Fruit fly (Drosophila melanogaster) whole organism, embryonic: ENCODE results near the gene CG13297.
A peak's percentile ranks its signal among the peaks of the same experiment; 100 is the strongest.

Source experiments
- Atf-2 ChIP-seq: fragments of 200-800 bp; sonication (Bioruptor generic); optimal IDR thresholded peaks from 2 replicates; lab custom pipeline; 2016; ENCODE audit warnings: missing biosample characterization, missing genetic modification characterization
- Atf3 ChIP-seq: fragments of 200-800 bp; sonication (Bioruptor generic); optimal IDR thresholded peaks from 3 replicates; lab custom pipeline; 2016; ENCODE audit warnings: missing biosample characterization, missing genetic modification characterization
- B-H2 ChIP-seq: fragments of 200-800 bp; sonication (Bioruptor generic); optimal IDR thresholded peaks from 2 replicates; lab custom pipeline; 2018; ENCODE audit warnings: missing biosample characterization, mild to moderate bottlenecking, missing genetic modification characterization
- C15 ChIP-seq: fragments of 200-800 bp; sonication (Bioruptor generic); IDR thresholded peaks from 3 replicates; pipeline ENCODE4 v1.3.6; 2022; ENCODE audit warnings: missing biosample characterization, missing genetic modification characterization
- CG11085 ChIP-seq: fragments of 200-800 bp; sonication (Bioruptor generic); IDR thresholded peaks from 2 replicates; pipeline ENCODE4 v1.3.6; 2022; ENCODE audit warnings: missing biosample characterization, missing genetic modification characterization
- CG11696 ChIP-seq: fragments of 200-800 bp; sonication (Bioruptor generic); IDR thresholded peaks from 2 replicates; pipeline ENCODE4 v1.3.6; 2022; ENCODE audit warnings: missing biosample characterization, missing genetic modification characterization
- CG12219 ChIP-seq: fragments of 200-800 bp; sonication (Bioruptor generic); optimal IDR thresholded peaks from 3 replicates; lab custom pipeline; 2018; ENCODE audit warnings: missing biosample characterization, mild to moderate bottlenecking, missing genetic modification characterization
- CG1233 ChIP-seq: fragments of 200-800 bp; sonication (Bioruptor generic); optimal IDR thresholded peaks from 4 replicates; lab custom pipeline; 2018; ENCODE audit warnings: missing biosample characterization, mild to moderate bottlenecking, missing genetic modification characterization
- CG13775 ChIP-seq: fragments of 200-800 bp; sonication (Bioruptor generic); optimal IDR thresholded peaks from 3 replicates; lab custom pipeline; 2017; ENCODE audit warnings: missing biosample characterization, mild to moderate bottlenecking, missing genetic modification characterization
- CG15269 ChIP-seq: fragments of 200-800 bp; sonication (Bioruptor generic); optimal IDR thresholded peaks from 2 replicates; lab custom pipeline; 2018; ENCODE audit warnings: missing biosample characterization, mild to moderate bottlenecking, missing genetic modification characterization, moderate library complexity
- CG1647 ChIP-seq: fragments of 200-800 bp; sonication (Bioruptor generic); optimal IDR thresholded peaks from 3 replicates; lab custom pipeline; 2016; ENCODE audit warnings: missing biosample characterization, missing genetic modification characterization
- CG18476 ChIP-seq: fragments of 200-800 bp; sonication (Bioruptor generic); optimal IDR thresholded peaks from 2 replicates; lab custom pipeline; 2016; ENCODE audit warnings: missing biosample characterization, mild to moderate bottlenecking, missing genetic modification characterization
- CG31365 ChIP-seq: fragments of 200-800 bp; sonication (Bioruptor generic); optimal IDR thresholded peaks from 2 replicates; lab custom pipeline; 2018; ENCODE audit warnings: missing biosample characterization, mild to moderate bottlenecking, missing genetic modification characterization
- CG31388 ChIP-seq: fragments of 200-800 bp; sonication (Bioruptor generic); optimal IDR thresholded peaks from 2 replicates; lab custom pipeline; 2016; ENCODE audit warnings: missing biosample characterization, missing genetic modification characterization
- CG31441 ChIP-seq: fragments of 200-800 bp; sonication (Bioruptor generic); IDR thresholded peaks from 2 replicates; pipeline ENCODE4 v1.3.6; 2022; ENCODE audit warnings: missing biosample characterization, missing genetic modification characterization
- CG32767 ChIP-seq: fragments of 200-800 bp; sonication (Bioruptor generic); IDR thresholded peaks from 2 replicates; pipeline ENCODE4 v1.3.6; 2022; ENCODE audit warnings: missing biosample characterization, missing genetic modification characterization
- CG34224 ChIP-seq: fragments of 200-800 bp; sonication (Bioruptor generic); IDR thresholded peaks from 3 replicates; pipeline ENCODE4 v1.3.6; 2022; ENCODE audit warnings: missing biosample characterization, missing genetic modification characterization; ENCODE audit not compliant: partially characterized antibody
- CG34422 ChIP-seq: fragments of 200-800 bp; sonication (Bioruptor generic); IDR thresholded peaks from 3 replicates; pipeline ENCODE4 v1.3.6; 2022; ENCODE audit warnings: missing biosample characterization, missing genetic modification characterization
- CG4328 ChIP-seq: fragments of 200-800 bp; sonication (Bioruptor generic); optimal IDR thresholded peaks from 3 replicates; lab custom pipeline; 2017; ENCODE audit warnings: missing biosample characterization, missing genetic modification reagents, missing genetic modification characterization
- CG4617 ChIP-seq: fragments of 200-800 bp; sonication (Bioruptor generic); optimal IDR thresholded peaks from 3 replicates; lab custom pipeline; 2016; ENCODE audit warnings: missing biosample characterization, missing genetic modification characterization, borderline replicate concordance
- CG5245 ChIP-seq: fragments of 200-800 bp; sonication (Bioruptor generic); optimal IDR thresholded peaks from 3 replicates; lab custom pipeline; 2016; ENCODE audit warnings: missing biosample characterization, missing genetic modification characterization
- CG6272 ChIP-seq: fragments of 200-800 bp; sonication (Bioruptor generic); IDR thresholded peaks from 2 replicates; pipeline ENCODE4 v1.3.6; 2022; ENCODE audit warnings: missing biosample characterization, missing genetic modification characterization
- CG6765 ChIP-seq: fragments of 200-800 bp; sonication (Bioruptor generic); optimal IDR thresholded peaks from 3 replicates; lab custom pipeline; 2017; ENCODE audit warnings: missing biosample characterization, mild to moderate bottlenecking, missing genetic modification characterization
- CG7556 ChIP-seq: fragments of 200-800 bp; sonication (Bioruptor generic); optimal IDR thresholded peaks from 2 replicates; lab custom pipeline; 2017; ENCODE audit warnings: missing biosample characterization, mild to moderate bottlenecking, missing genetic modification characterization
- CG7963 ChIP-seq: fragments of 200-800 bp; sonication (Bioruptor generic); IDR thresholded peaks from 3 replicates; pipeline ENCODE4 v1.3.6; 2022; ENCODE audit warnings: missing biosample characterization, missing genetic modification characterization; ENCODE audit not compliant: partially characterized antibody
- CG9437 ChIP-seq: fragments of 200-800 bp; sonication (Bioruptor generic); optimal IDR thresholded peaks from 2 replicates; lab custom pipeline; 2018; ENCODE audit warnings: missing biosample characterization, mild to moderate bottlenecking, missing genetic modification characterization
- Deaf1 ChIP-seq: fragments of 200-800 bp; optimal IDR thresholded peaks from 3 replicates; lab custom pipeline; 2019; ENCODE audit warnings: missing biosample characterization, mild to moderate bottlenecking, missing genetic modification characterization, moderate library complexity
- Dip3 ChIP-seq: fragments of 200-800 bp; sonication (Bioruptor generic); optimal IDR thresholded peaks from 3 replicates; lab custom pipeline; 2016; ENCODE audit warnings: missing biosample characterization, missing genetic modification characterization
- Dref ChIP-seq: fragments of 200-800 bp; sonication (Bioruptor generic); IDR thresholded peaks from 2 replicates; pipeline ENCODE4 v1.3.6; 2022; ENCODE audit warnings: missing biosample characterization, missing genetic modification characterization
- Fer3 ChIP-seq: fragments of 200-800 bp; sonication (Bioruptor generic); optimal IDR thresholded peaks from 2 replicates; lab custom pipeline; 2018; ENCODE audit warnings: missing biosample characterization, mild to moderate bottlenecking, missing genetic modification characterization, moderate library complexity
- GATAe ChIP-seq: fragments of 200-800 bp; sonication (Bioruptor generic); conservative IDR thresholded peaks from 2 replicates; pipeline ENCODE4 v1.3.6; 2022; ENCODE audit warnings: missing biosample characterization, missing genetic modification characterization
- H15 ChIP-seq: fragments of 200-800 bp; sonication (Bioruptor generic); IDR thresholded peaks from 3 replicates; pipeline ENCODE4 v1.3.6; 2022; ENCODE audit warnings: missing biosample characterization, missing genetic modification characterization
- HLH4C ChIP-seq: fragments of 200-800 bp; sonication (Bioruptor generic); IDR thresholded peaks from 3 replicates; pipeline ENCODE4 v1.3.6; 2022; ENCODE audit warnings: missing biosample characterization, missing genetic modification characterization; ENCODE audit not compliant: partially characterized antibody
- Lim3 ChIP-seq: fragments of 200-800 bp; sonication (Bioruptor generic); IDR thresholded peaks from 2 replicates; pipeline ENCODE4 v1.3.6; 2022; ENCODE audit warnings: missing biosample characterization, missing genetic modification characterization
- Mrtf ChIP-seq: fragments of 200-800 bp; sonication (Bioruptor generic); IDR thresholded peaks from 3 replicates; pipeline ENCODE4 v1.3.6; 2022; ENCODE audit warnings: missing biosample characterization, missing genetic modification characterization
- NC2β ChIP-seq: fragments of 200-800 bp; sonication (Bioruptor generic); optimal IDR thresholded peaks from 2 replicates; lab custom pipeline; 2016; ENCODE audit warnings: missing biosample characterization, missing genetic modification characterization
- Oli ChIP-seq: fragments of 200-800 bp; sonication (Bioruptor generic); optimal IDR thresholded peaks from 2 replicates; lab custom pipeline; 2018; ENCODE audit warnings: missing biosample characterization, mild to moderate bottlenecking, missing genetic modification characterization, moderate library complexity
- Ravus ChIP-seq: fragments of 200-800 bp; sonication (Bioruptor generic); IDR thresholded peaks from 2 replicates; pipeline ENCODE4 v1.3.6; 2022; ENCODE audit warnings: missing biosample characterization, missing genetic modification characterization
- cg ChIP-seq: fragments of 200-800 bp; sonication (Bioruptor generic); optimal IDR thresholded peaks from 3 replicates; lab custom pipeline; 2019; ENCODE audit warnings: missing biosample characterization, mild to moderate bottlenecking, missing genetic modification characterization, moderate library complexity
- dmrt11E ChIP-seq: fragments of 200-800 bp; sonication (Bioruptor generic); optimal IDR thresholded peaks from 3 replicates; lab custom pipeline; 2018; ENCODE audit warnings: missing biosample characterization, mild to moderate bottlenecking, missing genetic modification characterization, moderate library complexity
- fru ChIP-seq: fragments of >200 bp; optimal IDR thresholded peaks from 2 replicates; lab custom pipeline; 2017
- her ChIP-seq: fragments of 200-800 bp; sonication (Bioruptor generic); optimal IDR thresholded peaks from 2 replicates; lab custom pipeline; 2016; ENCODE audit warnings: missing biosample characterization, missing genetic modification characterization
- kay ChIP-seq: fragments of 200-800 bp; sonication (Bioruptor generic); optimal IDR thresholded peaks from 2 replicates; lab custom pipeline; 2016; ENCODE audit warnings: missing biosample characterization, missing genetic modification characterization
- mam ChIP-seq: fragments of 200-800 bp; sonication (Bioruptor generic); optimal IDR thresholded peaks from 3 replicates; lab custom pipeline; 2016; ENCODE audit warnings: missing biosample characterization, missing genetic modification characterization
- pan ChIP-seq, 4 experiments: fragments of >200 bp in 3 of 4; fragments of 200-800 bp in 1 of 4; sonication (Bioruptor generic) in 1 of 4; optimal IDR thresholded peaks in 3 of 4; IDR thresholded peaks in 1 of 4; 2 replicates each; pipeline versions ENCODE4 v1.3.6 to Lab custom; 2017 to 2022; ENCODE audit warnings: missing biosample characterization in 2 of 4, missing genetic modification characterization in 2 of 4, mixed read lengths in 1 of 4
- slp2 ChIP-seq: fragments of 200-800 bp; sonication (Bioruptor generic); optimal IDR thresholded peaks from 2 replicates; lab custom pipeline; 2016; ENCODE audit warnings: missing biosample characterization, missing genetic modification characterization
- stc ChIP-seq: fragments of 200-800 bp; sonication (Bioruptor generic); IDR thresholded peaks from 2 replicates; pipeline ENCODE4 v1.3.6; 2022; ENCODE audit warnings: missing biosample characterization, missing genetic modification characterization
- trh ChIP-seq: fragments of 200-800 bp; sonication (Bioruptor generic); optimal IDR thresholded peaks from 2 replicates; lab custom pipeline; 2016; ENCODE audit warnings: missing biosample characterization, missing genetic modification characterization
- zen2 ChIP-seq: fragments of 200-800 bp; sonication (Bioruptor generic); IDR thresholded peaks from 3 replicates; pipeline ENCODE4 v1.3.6; 2022; ENCODE audit warnings: missing biosample characterization, missing genetic modification characterization; ENCODE audit not compliant: partially characterized antibody
- zfh1 ChIP-seq: fragments of 200-800 bp; sonication (Bioruptor generic); IDR thresholded peaks from 3 replicates; pipeline ENCODE4 v1.3.6; 2022; ENCODE audit warnings: missing biosample characterization, missing genetic modification characterization

Gene CG13297

DNA sequence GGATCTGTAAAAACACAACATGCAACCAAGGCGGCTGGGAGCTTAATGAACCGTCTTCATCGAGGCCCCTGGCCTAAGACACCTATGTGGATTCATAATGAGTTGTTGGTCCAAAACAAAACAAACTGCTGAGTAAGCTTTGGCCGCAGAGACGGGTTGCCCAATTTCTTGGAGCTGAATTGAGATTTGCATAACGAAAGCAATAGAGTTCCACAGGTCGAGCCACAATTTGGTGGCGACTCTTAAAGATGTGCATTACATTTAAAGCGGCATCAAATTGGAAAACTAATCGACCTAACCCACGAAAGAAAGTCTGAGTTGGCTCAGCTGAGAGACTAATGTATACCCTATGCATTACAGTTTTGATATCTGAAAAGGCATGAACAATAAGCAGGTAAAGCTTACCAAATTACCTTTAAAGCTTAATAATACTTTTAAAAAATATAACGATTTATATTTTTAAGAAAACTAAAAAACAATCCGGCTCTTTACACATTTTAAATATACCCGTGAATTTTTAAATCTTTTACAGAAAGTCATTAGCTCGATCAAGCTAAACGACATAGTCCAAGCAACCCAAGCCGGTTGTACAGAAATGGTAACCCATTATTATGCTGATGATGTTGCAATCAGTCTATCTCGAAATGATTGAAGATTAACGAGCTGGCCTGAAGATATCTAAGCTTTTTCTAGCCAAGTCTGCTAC is at the start of gene CG13297 (continued):
- TF ChIP-seq her (GFP tag; lab: Kevin White, UChicago) (no peak), Dref (GFP tag; lab: Robert Waterston, UW) (no peak), CG34422 (GFP tag; lab: Robert Waterston, UW) (no peak), Deaf1 (tag; lab: Kevin White, UChicago) (peak; percentile 22), NC2β (GFP tag; lab: Kevin White, UChicago) (no peak), Fer3 (peak; percentile 35), CG11085 (GFP tag; lab: Robert Waterston, UW) (no peak), trh (GFP tag; lab: Kevin White, UChicago) (no peak), CG11696 (GFP tag; lab: Robert Waterston, UW) (no peak), CG6765 (GFP tag; lab: Kevin White, UChicago) (no peak), CG5245 (GFP tag; lab: Kevin White, UChicago) (no peak), CG31388 (GFP tag; lab: Kevin White, UChicago) (no peak), H15 (GFP tag; lab: Robert Waterston, UW) (peak; percentile 36; the same call in 2 of the 3 replicates), CG1233 (peak; percentile 45), CG7963 (no peak), Mrtf (GFP tag; lab: Robert Waterston, UW) (no peak), slp2 (GFP tag; lab: Kevin White, UChicago) (no peak), CG13775 (no peak), zfh1 (GFP tag; lab: Robert Waterston, UW) (0 out of 3 replicates have a peak, but pooled peaks have one; percentile 32), CG7556 (peak; percentile 55), C15 (no peak), CG31441 (GFP tag; lab: Robert Waterston, UW) (peak; percentile 84), zen2 (GFP tag; lab: Robert Waterston, UW) (no peak), CG15269 (tag; lab: Kevin White, UChicago) (peak; percentile 75), pan (optimal IDR thresholded peaks at IDR 0.05; lab: Kevin White, UChicago) (no peak), pan (GFP tag; optimal IDR thresholded peaks at IDR 0.05 in 1 of 2, IDR thresholded peaks at IDR 0.05 in 1 of 2) (peak in 1 of 2 experiments; percentile 74), Atf3 (GFP tag; lab: Kevin White, UChicago) (no peak), stc (GFP tag; lab: Robert Waterston, UW) (peak; percentile 53; the same call in 1 of the 2 replicates), fru (lab: Kevin White, UChicago) (no peak), Atf-2 (GFP tag; lab: Kevin White, UChicago) (no peak), kay (no peak), Dip3 (GFP tag; lab: Kevin White, UChicago) (no peak), CG4328 (GFP tag; lab: Kevin White, UChicago) (no peak), Oli (tag; lab: Kevin White, UChicago) (peak; percentile 76), B-H2 (GFP tag; lab: Kevin White, UChicago) (no peak), mam (GFP tag; lab: Kevin White, UChicago) (no peak), CG18476 (peak; percentile 32), HLH4C (GFP tag; lab: Robert Waterston, UW) (no peak), CG4617 (no peak), dmrt11E (tag; lab: Kevin White, UChicago) (no peak), Lim3 (GFP tag; lab: Robert Waterston, UW) (no peak), cg (GFP tag; lab: Kevin White, UChicago) (no peak), CG32767 (GFP tag; lab: Robert Waterston, UW) (peak; percentile 69; the same call in 1 of the 2 replicates), Ravus (no peak), CG9437 (GFP tag; lab: Kevin White, UChicago) (peak; percentile 40), GATAe (GFP tag; lab: Robert Waterston, UW) (no peak), CG6272 (GFP tag; lab: Robert Waterston, UW) (no peak), CG31365 (tag; lab: Kevin White, UChicago) (no peak), CG12219 (GFP tag; lab: Kevin White, UChicago) (peak; percentile 31), CG1647 (no peak), CG34224 (no peak)
